Fruit fly (Drosophila melanogaster) whole organism, embryonic: ENCODE data around the gene Ythdc1.

Experiments
- B-H1 ChIP-seq: fragments of 200-800 bp; sonication (Bioruptor generic); IDR thresholded peaks from 3 replicates; pipeline ENCODE4 v1.3.6; 2022; ENCODE audit warnings: missing biosample characterization, missing genetic modification characterization
- B-H2 ChIP-seq: fragments of 200-800 bp; sonication (Bioruptor generic); optimal IDR thresholded peaks from 2 replicates; lab custom pipeline; 2018; ENCODE audit warnings: missing biosample characterization, mild to moderate bottlenecking, missing genetic modification characterization
- BEAF-32 ChIP-seq: fragments of 200-800 bp; sonication (Bioruptor generic); optimal IDR thresholded peaks from 3 replicates; lab custom pipeline; 2017; ENCODE audit warnings: missing biosample characterization, missing genetic modification characterization, mild to moderate bottlenecking, moderate library complexity, missing genetic modification reagents
- CG11456 ChIP-seq: fragments of 200-800 bp; sonication (Bioruptor generic); IDR thresholded peaks from 3 replicates; pipeline ENCODE4 v1.3.6; 2022; ENCODE audit warnings: missing biosample characterization, missing genetic modification characterization
- CG12104 ChIP-seq: fragments of 200-800 bp; sonication (Bioruptor generic); optimal IDR thresholded peaks from 3 replicates; lab custom pipeline; 2016; ENCODE audit warnings: missing biosample characterization, missing genetic modification characterization
- CG2116 ChIP-seq: fragments of 200-800 bp; sonication (Bioruptor generic); optimal IDR thresholded peaks from 3 replicates; lab custom pipeline; 2018; ENCODE audit warnings: missing biosample characterization, mild to moderate bottlenecking, missing genetic modification characterization
- CG3281 ChIP-seq: fragments of 200-800 bp; sonication (Bioruptor generic); optimal IDR thresholded peaks from 3 replicates; lab custom pipeline; 2017; ENCODE audit warnings: missing biosample characterization, mild to moderate bottlenecking, missing genetic modification characterization
- CG33213 ChIP-seq: fragments of 200-800 bp; sonication (Bioruptor generic); optimal IDR thresholded peaks from 3 replicates; lab custom pipeline; 2016; ENCODE audit warnings: missing biosample characterization, missing genetic modification characterization
- CG3838 ChIP-seq: fragments of 200-800 bp; sonication (Bioruptor generic); optimal IDR thresholded peaks from 3 replicates; lab custom pipeline; 2016; ENCODE audit warnings: missing biosample characterization, missing genetic modification characterization
- CG3995 ChIP-seq: fragments of 200-800 bp; sonication (Bioruptor generic); optimal IDR thresholded peaks from 3 replicates; lab custom pipeline; 2016; ENCODE audit warnings: missing biosample characterization, missing genetic modification characterization
- CG42726 ChIP-seq: fragments of 200-800 bp; sonication (Bioruptor generic); IDR thresholded peaks from 2 replicates; pipeline ENCODE4 v1.3.6; 2022; ENCODE audit warnings: missing biosample characterization, missing genetic modification characterization; ENCODE audit not compliant: partially characterized antibody
- CG4404 ChIP-seq: fragments of 200-800 bp; sonication (Bioruptor generic); IDR thresholded peaks from 2 replicates; pipeline ENCODE4 v1.3.6; 2022; ENCODE audit warnings: missing biosample characterization, missing genetic modification characterization
- CG6765 ChIP-seq: fragments of 200-800 bp; sonication (Bioruptor generic); optimal IDR thresholded peaks from 3 replicates; lab custom pipeline; 2017; ENCODE audit warnings: missing biosample characterization, mild to moderate bottlenecking, missing genetic modification characterization
- CG7357 ChIP-seq: fragments of 200-800 bp; sonication (Bioruptor generic); IDR thresholded peaks from 3 replicates; pipeline ENCODE4 v1.3.6; 2022; ENCODE audit warnings: missing biosample characterization, missing genetic modification characterization
- CG7839 ChIP-seq: fragments of 200-800 bp; sonication (Bioruptor generic); optimal IDR thresholded peaks from 3 replicates; lab custom pipeline; 2018; ENCODE audit warnings: missing biosample characterization, mild to moderate bottlenecking, missing genetic modification characterization, moderate library complexity
- CG8089 ChIP-seq: fragments of 200-800 bp; sonication (Bioruptor generic); optimal IDR thresholded peaks from 3 replicates; lab custom pipeline; 2016; ENCODE audit warnings: missing biosample characterization, missing genetic modification characterization
- CkIIα-i1 ChIP-seq: fragments of 200-800 bp; sonication (Bioruptor generic); IDR thresholded peaks from 2 replicates; pipeline ENCODE4 v1.3.6; 2022; ENCODE audit warnings: missing biosample characterization, missing genetic modification characterization
- CoRest ChIP-seq: fragments of 200-800 bp; sonication (Bioruptor generic); optimal IDR thresholded peaks from 3 replicates; lab custom pipeline; 2018; ENCODE audit warnings: missing biosample characterization, mild to moderate bottlenecking, missing genetic modification characterization, moderate library complexity
- Dbx ChIP-seq: fragments of 200-800 bp; sonication (Bioruptor generic); IDR thresholded peaks from 3 replicates; pipeline ENCODE4 v1.3.6; 2022; ENCODE audit warnings: missing biosample characterization, missing genetic modification characterization
- Dll ChIP-seq: fragments of 200-800 bp; sonication (Bioruptor generic); IDR thresholded peaks from 4 replicates; pipeline ENCODE4 v1.3.6; 2022; ENCODE audit warnings: missing biosample characterization, missing genetic modification characterization; ENCODE audit not compliant: partially characterized antibody
- Doc2 ChIP-seq: fragments of 200-800 bp; sonication (Bioruptor generic); IDR thresholded peaks from 2 replicates; pipeline ENCODE4 v1.3.6; 2022; ENCODE audit warnings: missing biosample characterization, missing genetic modification characterization
- Dref ChIP-seq: fragments of 200-800 bp; sonication (Bioruptor generic); IDR thresholded peaks from 2 replicates; pipeline ENCODE4 v1.3.6; 2022; ENCODE audit warnings: missing biosample characterization, missing genetic modification characterization
- Hey ChIP-seq: fragments of 200-800 bp; sonication (Bioruptor generic); optimal IDR thresholded peaks from 3 replicates; lab custom pipeline; 2018; ENCODE audit warnings: missing biosample characterization, mild to moderate bottlenecking, missing genetic modification characterization
- Hmr ChIP-seq: fragments of 200-800 bp; sonication (Bioruptor generic); optimal IDR thresholded peaks from 3 replicates; lab custom pipeline; 2017; ENCODE audit warnings: mild to moderate bottlenecking, missing biosample characterization, missing genetic modification reagents, missing genetic modification characterization
- Sox102F ChIP-seq: fragments of 200-800 bp; sonication (Bioruptor generic); optimal IDR thresholded peaks from 2 replicates; lab custom pipeline; 2018; ENCODE audit warnings: missing biosample characterization, mild to moderate bottlenecking, missing genetic modification characterization, moderate library complexity
- Sry-β ChIP-seq: fragments of 200-800 bp; sonication (Bioruptor generic); optimal IDR thresholded peaks from 2 replicates; lab custom pipeline; 2018; ENCODE audit warnings: missing biosample characterization, mild to moderate bottlenecking, missing genetic modification characterization, moderate library complexity
- Sry-δ ChIP-seq: fragments of 200-800 bp; sonication (Bioruptor generic); optimal IDR thresholded peaks from 2 replicates; lab custom pipeline; 2016; ENCODE audit warnings: missing biosample characterization, missing genetic modification characterization
- abd-A ChIP-seq: fragments of 200-800 bp; sonication (Bioruptor generic); optimal IDR thresholded peaks from 3 replicates; lab custom pipeline; 2019; ENCODE audit warnings: missing biosample characterization, mild to moderate bottlenecking, missing genetic modification characterization, moderate library complexity
- ac ChIP-seq: fragments of 200-800 bp; sonication (Bioruptor generic); optimal IDR thresholded peaks from 3 replicates; lab custom pipeline; 2017; ENCODE audit warnings: missing biosample characterization, mild to moderate bottlenecking, missing genetic modification characterization
- ato ChIP-seq: fragments of 200-800 bp; sonication (Bioruptor generic); IDR thresholded peaks from 2 replicates; pipeline ENCODE4 v1.3.6; 2022; ENCODE audit warnings: missing biosample characterization, missing genetic modification characterization; ENCODE audit not compliant: partially characterized antibody
- bbx ChIP-seq: fragments of 200-800 bp; sonication (Bioruptor generic); IDR thresholded peaks from 2 replicates; pipeline ENCODE4 v1.3.6; 2022; ENCODE audit warnings: missing biosample characterization, missing genetic modification characterization; ENCODE audit not compliant: partially characterized antibody
- bsh ChIP-seq, 2 experiments: fragments of 200-800 bp; sonication (Bioruptor generic); optimal IDR thresholded peaks; 2 replicates each; lab custom pipeline; 2017 to 2018; ENCODE audit warnings: mild to moderate bottlenecking in 2 of 2, missing biosample characterization in 2 of 2, missing genetic modification characterization in 2 of 2, moderate library complexity in 1 of 2
- esg ChIP-seq: fragments of 200-800 bp; sonication (Bioruptor generic); conservative IDR thresholded peaks from 2 replicates; pipeline ENCODE4 v1.3.6; 2022; ENCODE audit warnings: missing biosample characterization, missing genetic modification characterization
- fd64A ChIP-seq: fragments of 200-800 bp; sonication (Bioruptor generic); optimal IDR thresholded peaks from 3 replicates; lab custom pipeline; 2018; ENCODE audit warnings: missing biosample characterization, mild to moderate bottlenecking, missing genetic modification characterization
- gsb-n ChIP-seq: fragments of 200-800 bp; sonication (Bioruptor generic); optimal IDR thresholded peaks from 3 replicates; lab custom pipeline; 2018; ENCODE audit warnings: missing biosample characterization, mild to moderate bottlenecking, missing genetic modification characterization
- gt ChIP-seq: fragments of 200-800 bp; sonication (Bioruptor generic); IDR thresholded peaks from 2 replicates; pipeline ENCODE4 v1.3.6; 2022; ENCODE audit warnings: missing biosample characterization, missing genetic modification characterization
- lbe ChIP-seq: fragments of 200-800 bp; sonication (Bioruptor generic); optimal IDR thresholded peaks from 2 replicates; lab custom pipeline; 2016; ENCODE audit warnings: missing biosample characterization, mild to moderate bottlenecking, missing genetic modification characterization
- mld ChIP-seq: fragments of 200-800 bp; sonication (Bioruptor generic); IDR thresholded peaks from 3 replicates; pipeline ENCODE4 v1.3.6; 2022; ENCODE audit warnings: missing biosample characterization, missing genetic modification characterization; ENCODE audit not compliant: partially characterized antibody
- pho ChIP-seq: fragments of 200-800 bp; sonication (Bioruptor generic); optimal IDR thresholded peaks from 2 replicates; lab custom pipeline; 2016; ENCODE audit warnings: missing biosample characterization, missing genetic modification characterization
- scrt ChIP-seq: fragments of 200-800 bp; sonication (Bioruptor generic); optimal IDR thresholded peaks from 2 replicates; lab custom pipeline; 2018; ENCODE audit warnings: missing biosample characterization, mild to moderate bottlenecking, missing genetic modification characterization, moderate library complexity
- sens ChIP-seq: fragments of 200-800 bp; sonication (Bioruptor generic); peaks from one replicate; lab custom pipeline; 2016; ENCODE audit warnings: missing biosample characterization, missing genetic modification characterization
- seq ChIP-seq: fragments of 200-800 bp; sonication (Bioruptor generic); IDR thresholded peaks from 2 replicates; pipeline ENCODE4 v1.3.6; 2022; ENCODE audit warnings: missing biosample characterization, missing genetic modification characterization
- tin ChIP-seq: fragments of 200-800 bp; sonication (Bioruptor generic); optimal IDR thresholded peaks from 3 replicates; lab custom pipeline; 2016; ENCODE audit warnings: missing biosample characterization, missing genetic modification characterization
- twi ChIP-seq: fragments of 200-800 bp; optimal IDR thresholded peaks from 2 replicates; lab custom pipeline; 2019; ENCODE audit warnings: missing biosample characterization, mild to moderate bottlenecking, missing genetic modification characterization, moderate library complexity
- unc-4 ChIP-seq: fragments of 200-800 bp; sonication (Bioruptor generic); IDR thresholded peaks from 2 replicates; pipeline ENCODE4 v1.3.6; 2022; ENCODE audit warnings: missing biosample characterization, missing genetic modification characterization; ENCODE audit not compliant: partially characterized antibody
- vvl ChIP-seq: fragments of 200-800 bp; sonication (Bioruptor generic); IDR thresholded peaks from 2 replicates; pipeline ENCODE4 v1.3.6; 2022; ENCODE audit warnings: missing biosample characterization, missing genetic modification characterization
- yki ChIP-seq: fragments of >200 bp; optimal IDR thresholded peaks from 3 replicates; lab custom pipeline; 2018
- zen2 ChIP-seq: fragments of 200-800 bp; sonication (Bioruptor generic); IDR thresholded peaks from 3 replicates; pipeline ENCODE4 v1.3.6; 2022; ENCODE audit warnings: missing biosample characterization, missing genetic modification characterization; ENCODE audit not compliant: partially characterized antibody

The Ythdc1 gene

DNA sequence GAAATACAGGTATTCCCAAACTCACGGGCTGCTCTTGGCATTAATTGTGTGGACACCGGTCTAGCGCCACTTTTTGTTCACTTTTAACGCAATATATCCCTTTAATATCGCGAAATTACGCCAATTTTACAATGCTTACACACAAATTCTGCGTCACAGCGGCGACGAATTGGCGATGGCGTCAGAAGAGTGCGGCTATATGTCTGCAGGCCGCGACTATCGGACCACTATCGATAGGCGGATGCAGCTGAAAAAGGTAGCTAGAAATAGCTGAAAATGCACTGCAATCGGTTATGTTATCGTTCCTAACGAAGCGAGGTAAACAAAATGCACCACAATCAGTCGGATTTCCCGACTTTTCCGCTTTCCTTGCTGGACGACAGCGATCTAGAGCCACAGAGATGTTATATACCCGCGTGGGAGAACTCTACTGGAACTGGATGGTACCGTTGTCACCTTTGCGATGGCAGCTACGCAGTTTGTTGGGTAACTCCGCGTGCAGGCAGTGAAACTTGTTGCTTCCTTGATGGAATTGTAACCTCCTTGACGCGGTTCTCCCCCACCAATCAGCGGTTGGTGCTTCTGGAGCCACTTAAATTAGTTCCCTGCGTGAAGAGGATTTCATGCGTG is at the start of gene Ythdc1, which contains the start of gene CG12010 (continued):
- no peak for TF ChIP-seq yki (lab: Kevin White, UChicago)
- TF ChIP-seq mld (GFP tag; lab: Robert Waterston, UW) = peak; percentile 71; the same call in 2 of the 3 replicates
- TF ChIP-seq ato (GFP tag; lab: Robert Waterston, UW) = peak; percentile 94
- TF ChIP-seq CG2116 (GFP tag; lab: Kevin White, UChicago) = peak; percentile 76
- TF ChIP-seq Doc2 (GFP tag; lab: Robert Waterston, UW) = no peak
- no peak for TF ChIP-seq CG6765 (GFP tag; lab: Kevin White, UChicago)
- no peak for TF ChIP-seq fd64A (GFP tag; lab: Kevin White, UChicago)
- peak; percentile 82 for TF ChIP-seq Sry-δ
- TF ChIP-seq BEAF-32 (GFP tag; lab: Kevin White, UChicago) = peak; percentile 94
- no peak for TF ChIP-seq CG8089 (GFP tag; lab: Kevin White, UChicago)
- TF ChIP-seq CG42726 (GFP tag; lab: Robert Waterston, UW) = peak; percentile 85
- TF ChIP-seq Sry-β (GFP tag; lab: Kevin White, UChicago) = peak; percentile 83
- peak; percentile 53; the same call in 2 of the 3 replicates for TF ChIP-seq Dbx
- TF ChIP-seq CG3995 (GFP tag; lab: Kevin White, UChicago) = peak; percentile 68
- peak; percentile 93 for TF ChIP-seq bbx (GFP tag; lab: Robert Waterston, UW)
- no peak for TF ChIP-seq gt
- TF ChIP-seq sens (GFP tag; lab: Kevin White, UChicago) = peak; percentile 76
- TF ChIP-seq CG7357 (GFP tag; lab: Robert Waterston, UW) = 0 out of 3 replicates have a peak, but pooled peaks have one; percentile 21
- TF ChIP-seq abd-A (tag; lab: Kevin White, UChicago) = no peak
- peak; percentile 85 for TF ChIP-seq unc-4 (GFP tag; lab: Robert Waterston, UW)

DNA sequence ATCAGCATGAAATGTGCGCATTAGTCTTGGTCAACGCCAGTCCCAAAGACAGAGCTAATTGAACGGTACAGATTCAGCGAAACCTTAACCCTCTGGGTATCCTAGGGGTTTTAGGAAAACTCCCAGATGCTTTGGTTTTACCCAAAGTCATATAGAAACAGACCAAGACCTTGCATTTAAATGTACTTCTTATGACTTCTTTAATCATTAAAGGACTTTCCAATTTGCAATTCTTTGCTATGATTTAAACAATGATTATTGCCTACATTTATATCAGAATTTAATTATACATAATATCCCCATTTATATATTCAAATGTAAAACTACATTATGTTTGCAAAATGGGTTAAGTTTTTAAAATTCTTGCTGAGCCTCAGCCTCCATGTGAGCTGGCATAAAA is 49.0 kb upstream of the Ythdc1 start:
- TF ChIP-seq seq (GFP tag; lab: Robert Waterston, UW) (no peak), lbe (peak; percentile 9), twi (tag; lab: Kevin White, UChicago) (peak; percentile 5), B-H1 (GFP tag; lab: Robert Waterston, UW) (no peak), vvl (GFP tag; lab: Robert Waterston, UW) (no peak), Hey (tag; lab: Kevin White, UChicago) (no peak)

DNA sequence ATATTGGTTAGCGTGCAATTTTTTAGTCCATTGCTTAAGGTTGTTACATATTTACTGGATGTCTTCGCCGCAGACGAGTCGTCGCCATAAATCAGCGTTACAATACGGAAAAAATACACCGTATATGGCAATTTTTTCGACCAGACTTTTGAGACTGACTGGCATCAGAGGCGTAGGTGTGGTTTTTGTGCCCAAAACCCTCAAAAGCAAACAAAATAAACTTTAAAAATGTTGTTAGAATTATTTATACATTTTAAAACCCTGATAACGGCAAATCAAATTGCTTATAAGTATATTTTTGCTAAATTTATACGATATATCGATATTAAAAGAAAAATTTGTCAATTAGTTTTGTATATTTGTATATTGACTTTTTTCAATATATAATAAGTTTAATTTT is 46.7 kb upstream of the Ythdc1 start:
- TF ChIP-seq scrt (GFP tag; lab: Kevin White, UChicago) (no peak), zen2 (no peak), Hmr (no peak), esg (GFP tag; lab: Robert Waterston, UW) (no peak), CG3281 (GFP tag; lab: Kevin White, UChicago) (peak; percentile 36), ac (GFP tag; lab: Kevin White, UChicago) (no peak), CG12104 (GFP tag; lab: Kevin White, UChicago) (no peak), CG4404 (GFP tag; lab: Robert Waterston, UW) (no peak), CG11456 (GFP tag; lab: Robert Waterston, UW) (no peak), bsh (GFP tag; optimal IDR thresholded peaks at IDR 0.05; lab: Kevin White, UChicago) (no peak), tin (GFP tag; lab: Kevin White, UChicago) (no peak), B-H2 (GFP tag; lab: Kevin White, UChicago) (no peak), CG33213 (GFP tag; lab: Kevin White, UChicago) (no peak), Dref (no peak), CG7839 (tag; lab: Kevin White, UChicago) (peak; percentile 34), Dll (GFP tag; lab: Robert Waterston, UW) (no peak), Sox102F (peak; percentile 33), CG3838 (no peak), vvl (GFP tag; lab: Robert Waterston, UW) (no peak), gsb-n (tag; lab: Kevin White, UChicago) (no peak), pho (GFP tag; lab: Kevin White, UChicago) (no peak), CoRest (peak; percentile 34), CkIIα-i1 (GFP tag; lab: Robert Waterston, UW) (no peak), sens (GFP tag; lab: Kevin White, UChicago) (peak; percentile 71)
